Fruit fly (Drosophila melanogaster) whole organism, adult: ENCODE results near the gene Ttc26.

ENCODE experiments used
- CG11617 ChIP-seq: fragments of 200-800 bp; sonication (Bioruptor generic); optimal IDR thresholded peaks from 2 replicates; lab custom pipeline; 2017; ENCODE audit warnings: mild to moderate bottlenecking, missing biosample characterization, missing genetic modification reagents, missing genetic modification characterization
- CG12768 ChIP-seq: fragments of 200-800 bp; sonication (Bioruptor generic); optimal IDR thresholded peaks from 2 replicates; lab custom pipeline; 2017; ENCODE audit warnings: missing biosample characterization, missing genetic modification characterization, mild to moderate bottlenecking, moderate library complexity, missing genetic modification reagents
- CG14711 ChIP-seq: fragments of 200-800 bp; sonication (Bioruptor generic); optimal IDR thresholded peaks from 2 replicates; lab custom pipeline; 2018; ENCODE audit warnings: missing biosample characterization, mild to moderate bottlenecking, missing genetic modification characterization, moderate library complexity
- Crg-1 ChIP-seq: fragments of 200-800 bp; sonication (Bioruptor generic); optimal IDR thresholded peaks from 2 replicates; lab custom pipeline; 2016; ENCODE audit warnings: missing biosample characterization, missing genetic modification characterization
- bab1 ChIP-seq: fragments of 200-800 bp; sonication (Bioruptor generic); optimal IDR thresholded peaks from 3 replicates; lab custom pipeline; 2019; ENCODE audit warnings: missing biosample characterization, mild to moderate bottlenecking, missing genetic modification characterization, moderate library complexity
- cic ChIP-seq: fragments of 200-800 bp; sonication (Bioruptor generic); optimal IDR thresholded peaks from 2 replicates; lab custom pipeline; 2017; ENCODE audit warnings: missing biosample characterization, mild to moderate bottlenecking, missing genetic modification characterization, moderate library complexity
- cnc ChIP-seq, 2 experiments: fragments of >200 bp; optimal IDR thresholded peaks; 2 replicates each; lab custom pipeline; 2017
- kay ChIP-seq: fragments of 200-800 bp; sonication (Bioruptor generic); peaks from one replicate; lab custom pipeline; 2016; ENCODE audit warnings: missing biosample characterization, missing genetic modification characterization, borderline replicate concordance
- ovo ChIP-seq: fragments of 200-800 bp; sonication (Bioruptor generic); optimal IDR thresholded peaks from 2 replicates; lab custom pipeline; 2016; ENCODE audit warnings: missing biosample characterization, missing genetic modification characterization

Ttc26 gene

DNA sequence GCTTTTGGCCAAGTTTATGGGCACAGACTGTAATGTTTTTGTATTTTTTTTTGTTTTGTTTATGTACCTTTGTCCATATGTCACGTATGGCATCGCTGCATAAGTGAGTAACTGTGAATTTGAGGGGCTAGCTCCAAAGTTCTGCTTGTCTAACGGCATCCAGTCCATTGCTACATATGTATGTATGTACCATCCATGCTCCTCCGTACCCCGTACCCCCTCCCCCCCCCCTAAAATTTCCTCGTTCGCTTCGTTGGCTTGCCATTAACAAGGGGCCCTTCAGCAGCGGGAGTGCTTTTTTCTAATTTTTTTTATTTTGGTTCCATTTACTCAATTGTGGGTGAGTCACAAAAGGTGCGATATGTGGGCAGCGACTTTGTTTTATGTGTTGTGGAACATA is 39.9 kb downstream of the Ttc26 start:
- TF ChIP-seq cnc (optimal IDR thresholded peaks at IDR 0.05; lab: Kevin White, UChicago), result no peak
- peak; percentile 31 for TF ChIP-seq bab1 (GFP tag; lab: Kevin White, UChicago)

DNA sequence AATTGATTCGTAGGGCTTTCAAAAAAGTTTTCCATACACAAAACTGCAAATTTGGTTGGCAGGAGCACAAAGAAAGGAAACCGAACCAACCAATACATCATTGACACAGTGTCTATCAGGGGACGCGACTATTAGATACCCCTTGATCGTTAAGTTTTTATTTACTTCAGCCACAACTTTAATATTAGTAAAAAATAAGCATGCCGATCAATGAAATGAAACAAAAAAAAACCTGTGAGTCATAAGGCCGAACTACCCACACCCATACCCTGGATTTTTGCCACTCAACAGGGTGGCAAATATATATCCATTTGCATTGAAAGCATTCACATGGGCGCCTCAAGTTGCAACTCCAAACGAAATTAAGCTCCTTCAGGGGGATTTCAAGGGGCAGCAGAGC is 42.1 kb downstream of the Ttc26 start:
- no peak for TF ChIP-seq ovo (GFP tag; lab: Kevin White, UChicago)

dm6 chr3R:15825521-15825920 is 51.3 kb downstream of the Ttc26 start, which contains the start of gene CG4576:
TSS of gene CG4576 (plus strand) at chr3R:15825747.
- TF ChIP-seq CG14711 (tag; lab: Kevin White, UChicago), result no peak
- TF ChIP-seq Crg-1 (GFP tag; lab: Kevin White, UChicago), result no peak
- TF ChIP-seq CG12768 (GFP tag; lab: Kevin White, UChicago), result no peak
- no peak for TF ChIP-seq CG11617 (GFP tag; lab: Kevin White, UChicago)
- no peak for TF ChIP-seq cic (GFP tag; lab: Kevin White, UChicago)
- no peak for TF ChIP-seq kay (GFP tag; lab: Kevin White, UChicago)
